Fruit fly (Drosophila melanogaster): Measurements from ENCODE around the gene Rac1.

dm6 chr3L:1275767-1276166 lies 26.7 kb downstream of the Rac1 start, which contains the start of gene CG32333:
- TF ChIP-seq kay (GFP tag; ENCODE audit: borderline replicate concordance), result no peak
- TF ChIP-seq ovo (GFP tag; optimal IDR thresholded peaks at IDR 0.05), result no peak
- TF ChIP-seq toe (GFP tag; optimal IDR thresholded peaks at IDR 0.05), result no peak
- no peak for TF ChIP-seq cic (GFP tag; optimal IDR thresholded peaks at IDR 0.05)
- TF ChIP-seq Crg-1 (GFP tag; optimal IDR thresholded peaks at IDR 0.05), result no peak
- no peak for TF ChIP-seq CG14711 (tag; optimal IDR thresholded peaks at IDR 0.05)
